Worm (Caenorhabditis elegans): ENCODE results near the gene panl-3.

DNA sequence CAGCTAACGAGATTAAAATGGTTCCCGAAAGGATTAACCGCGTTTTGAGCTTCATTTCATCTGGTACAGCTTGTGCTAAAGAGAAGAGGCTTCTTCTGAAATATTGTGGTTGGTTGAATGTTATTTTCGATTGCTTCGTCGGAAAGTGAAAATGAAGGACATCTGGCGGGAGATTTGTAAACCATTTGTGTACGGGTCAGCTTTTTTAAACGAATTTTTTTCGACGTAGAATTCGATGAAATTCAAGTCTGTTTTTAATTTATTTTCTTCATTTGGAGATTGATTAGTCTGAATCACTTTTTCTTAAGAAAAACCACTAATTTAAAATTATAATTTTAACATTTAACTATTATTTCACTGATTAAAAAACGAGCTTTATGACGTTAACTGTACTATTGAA, 38.6 kb upstream of the panl-3 start, which contains the start of gene sqv-3:
- TF ChIP-seq lin-13 (GFP tag; optimal IDR thresholded peaks at IDR 0.05) (no peak), sptf-1 (tag; optimal IDR thresholded peaks at IDR 0.05) (no peak), unc-62 (GFP tag; optimal IDR thresholded peaks at IDR 0.05) (no peak), egl-27 (tag; optimal IDR thresholded peaks at IDR 0.05) (no peak), ztf-11 (tag; optimal IDR thresholded peaks at IDR 0.05) (no peak), lin-15B (tag; optimal IDR thresholded peaks at IDR 0.05) (no peak), unc-30 (tag; optimal IDR thresholded peaks at IDR 0.05) (no peak), skn-1 (tag; optimal IDR thresholded peaks at IDR 0.05) (no peak), unc-130 (tag; optimal IDR thresholded peaks at IDR 0.05) (no peak), swsn-7 (tag; optimal IDR thresholded peaks at IDR 0.05) (no peak), lsy-2 (tag; optimal IDR thresholded peaks at IDR 0.05) (no peak), ama-1 (optimal IDR thresholded peaks at IDR 0.05) (no peak), ztf-4 (tag; optimal IDR thresholded peaks at IDR 0.05) (no peak)
